Worm (Caenorhabditis elegans): Measurements from ENCODE around the gene B0457.2.

Gene B0457.2

DNA sequence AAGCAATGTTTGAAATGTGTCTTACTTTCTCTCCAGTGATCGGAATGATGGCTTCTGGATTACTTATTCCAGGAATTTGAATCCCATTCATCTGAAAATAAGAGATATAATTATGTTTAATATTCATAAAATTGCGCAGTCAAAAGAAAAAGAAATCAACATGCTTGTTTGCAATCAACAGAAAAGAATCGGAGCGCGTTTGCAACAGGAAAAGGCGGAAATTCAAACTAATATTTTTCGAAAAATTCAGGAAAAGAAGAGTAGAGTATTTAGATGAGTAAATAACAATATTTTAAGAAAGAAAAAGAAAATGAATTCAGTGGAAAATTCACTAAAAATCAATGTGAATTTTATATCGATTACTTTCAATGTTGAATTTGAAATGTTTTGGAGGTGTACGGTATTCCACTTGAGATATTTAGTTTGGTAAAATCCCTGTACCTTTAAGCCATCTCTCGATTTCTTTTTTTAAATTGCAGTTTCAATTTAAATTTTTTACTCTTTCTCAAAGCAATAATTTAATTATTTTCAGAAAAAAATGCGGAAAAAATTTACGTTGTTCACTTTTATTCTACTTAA is 14.1 kb upstream of the B0457.2 start, which contains the start of the genes set-17 and T21B10.4:
set-17 (minus strand) TSS at position 127 of the 579 bp plus-strand sequence.
T21B10.4 (plus strand) TSS at position 533 of the 579 bp plus-strand sequence.
- TF ChIP-seq ceh-13 (GFP tag; optimal IDR thresholded peaks at IDR 0.05) (no peak), F13C5.2 (tag; optimal IDR thresholded peaks at IDR 0.05) (no peak), tbx-11 (GFP tag; IDR thresholded peaks at IDR 0.05) (no peak)

DNA sequence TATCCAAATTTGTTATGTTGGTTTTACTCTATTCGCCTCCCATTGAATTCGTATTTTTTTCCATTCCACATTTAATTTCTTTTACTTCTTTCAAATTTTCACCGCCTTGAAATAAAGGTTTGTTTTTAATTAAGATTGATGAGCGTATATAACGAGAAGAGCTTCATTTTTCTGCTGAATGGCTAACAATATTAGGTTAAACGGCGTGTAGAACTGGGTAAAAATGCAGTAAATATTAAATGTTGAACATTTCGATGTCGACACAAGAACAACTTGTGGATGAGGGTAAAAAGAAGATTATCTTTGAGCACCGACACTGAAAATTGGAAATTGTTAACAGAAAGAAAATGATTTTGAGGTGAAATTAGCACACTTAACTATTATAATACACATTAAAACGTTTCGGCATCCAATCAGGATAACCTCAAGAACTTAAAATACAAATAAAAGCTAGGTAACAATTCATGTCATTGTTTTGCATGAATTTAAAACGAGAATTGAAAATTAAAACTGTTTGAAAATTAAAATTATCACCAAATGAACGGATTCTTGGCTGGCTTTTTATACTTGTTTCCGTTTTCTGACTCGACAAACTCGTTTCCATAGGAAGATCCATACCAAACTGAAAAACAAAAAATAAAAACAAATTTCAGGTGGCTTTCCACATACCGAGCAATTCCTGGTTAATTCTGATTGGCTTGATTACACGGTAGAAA is 12.7 kb upstream of the B0457.2 start:
- TF ChIP-seq tbx-37 (GFP tag; conservative IDR thresholded peaks at IDR 0.05) = no peak

DNA sequence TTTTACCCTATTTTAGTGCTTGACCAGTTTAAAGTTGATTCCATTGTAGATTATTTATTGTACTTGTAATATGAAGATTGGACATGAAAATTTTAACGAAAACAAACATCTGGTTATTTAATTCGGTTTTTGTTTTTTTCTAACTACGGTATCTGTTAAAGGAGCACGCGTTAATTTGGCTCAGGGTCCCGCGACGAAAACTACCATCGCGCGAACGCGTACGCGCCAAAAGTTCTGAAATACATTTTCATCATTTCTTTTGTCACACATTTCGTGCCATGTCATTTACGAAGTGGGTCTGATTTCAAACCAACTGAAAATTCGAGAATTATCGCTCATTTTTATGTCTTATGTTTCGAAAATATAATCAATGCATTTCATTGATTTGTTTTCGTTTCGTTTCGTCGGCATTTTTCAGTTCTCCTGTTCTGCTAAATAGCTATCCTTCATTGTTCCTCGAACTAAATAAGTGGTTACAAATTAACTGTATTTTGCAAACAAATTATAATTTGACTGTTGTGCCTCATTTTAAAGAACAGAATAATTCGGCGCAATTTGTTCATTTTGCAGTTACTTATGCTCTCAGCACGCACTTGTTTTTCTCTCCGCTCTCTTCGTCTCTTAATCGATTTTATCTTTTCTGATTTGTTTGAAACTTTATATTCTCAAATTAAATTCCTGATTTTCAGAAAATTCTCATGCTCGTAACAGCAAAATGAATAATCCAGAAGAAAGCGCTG is 7.5 kb upstream of the B0457.2 start, which contains the start of gene T21B10.3:
T21B10.3 (plus strand) TSS at position 690 of the 740 bp plus-strand sequence.
- TF ChIP-seq ets-7 (tag; optimal IDR thresholded peaks at IDR 0.05) = no peak
- no peak for TF ChIP-seq tbx-37 (GFP tag; conservative IDR thresholded peaks at IDR 0.05)
- TF ChIP-seq ama-1 (optimal IDR thresholded peaks at IDR 0.05) = no peak
- no peak for TF ChIP-seq scrt-1 (GFP tag; IDR thresholded peaks at IDR 0.05)
- TF ChIP-seq tbx-11 (GFP tag; IDR thresholded peaks at IDR 0.05) = no peak
- TF ChIP-seq pes-1 (GFP tag; IDR thresholded peaks at IDR 0.05) = no peak
- no peak for TF ChIP-seq ceh-36 (tag; optimal IDR thresholded peaks at IDR 0.05)
- TF ChIP-seq hmbx-1 (tag; optimal IDR thresholded peaks at IDR 0.05) = no peak
- TF ChIP-seq flt-1 (GFP tag; IDR thresholded peaks at IDR 0.05) = no peak

DNA sequence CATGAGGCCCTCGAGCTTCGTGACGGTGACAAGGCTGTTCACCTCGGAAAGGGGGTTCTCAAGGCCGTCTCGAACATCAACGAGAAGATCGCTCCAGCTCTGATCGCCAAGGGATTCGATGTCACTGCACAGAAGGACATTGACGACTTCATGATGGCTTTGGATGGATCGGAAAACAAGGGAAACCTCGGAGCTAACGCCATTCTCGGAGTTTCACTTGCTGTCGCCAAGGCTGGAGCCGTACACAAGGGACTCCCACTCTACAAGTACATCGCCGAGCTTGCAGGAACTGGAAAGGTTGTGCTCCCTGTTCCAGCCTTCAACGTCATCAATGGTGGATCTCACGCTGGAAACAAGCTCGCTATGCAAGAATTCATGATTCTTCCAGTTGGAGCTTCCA is 6.0 kb upstream of the B0457.2 start:
- no peak for TF ChIP-seq aly-1 (tag; optimal IDR thresholded peaks at IDR 0.05)
- no peak for TF ChIP-seq flt-1 (GFP tag; IDR thresholded peaks at IDR 0.05)
- TF ChIP-seq sea-1 (GFP tag; conservative IDR thresholded peaks at IDR 0.05) = no peak
- no peak for TF ChIP-seq tbx-11 (GFP tag; IDR thresholded peaks at IDR 0.05)
- no peak for TF ChIP-seq ceh-13 (GFP tag; optimal IDR thresholded peaks at IDR 0.05)
- no peak for TF ChIP-seq hmbx-1 (tag; optimal IDR thresholded peaks at IDR 0.05)
- TF ChIP-seq ceh-36 (tag; optimal IDR thresholded peaks at IDR 0.05) = no peak
- TF ChIP-seq B0310.2 (tag; optimal IDR thresholded peaks at IDR 0.05) = no peak
- TF ChIP-seq scrt-1 (GFP tag; IDR thresholded peaks at IDR 0.05) = no peak
- no peak for TF ChIP-seq tbx-37 (GFP tag; conservative IDR thresholded peaks at IDR 0.05)

DNA sequence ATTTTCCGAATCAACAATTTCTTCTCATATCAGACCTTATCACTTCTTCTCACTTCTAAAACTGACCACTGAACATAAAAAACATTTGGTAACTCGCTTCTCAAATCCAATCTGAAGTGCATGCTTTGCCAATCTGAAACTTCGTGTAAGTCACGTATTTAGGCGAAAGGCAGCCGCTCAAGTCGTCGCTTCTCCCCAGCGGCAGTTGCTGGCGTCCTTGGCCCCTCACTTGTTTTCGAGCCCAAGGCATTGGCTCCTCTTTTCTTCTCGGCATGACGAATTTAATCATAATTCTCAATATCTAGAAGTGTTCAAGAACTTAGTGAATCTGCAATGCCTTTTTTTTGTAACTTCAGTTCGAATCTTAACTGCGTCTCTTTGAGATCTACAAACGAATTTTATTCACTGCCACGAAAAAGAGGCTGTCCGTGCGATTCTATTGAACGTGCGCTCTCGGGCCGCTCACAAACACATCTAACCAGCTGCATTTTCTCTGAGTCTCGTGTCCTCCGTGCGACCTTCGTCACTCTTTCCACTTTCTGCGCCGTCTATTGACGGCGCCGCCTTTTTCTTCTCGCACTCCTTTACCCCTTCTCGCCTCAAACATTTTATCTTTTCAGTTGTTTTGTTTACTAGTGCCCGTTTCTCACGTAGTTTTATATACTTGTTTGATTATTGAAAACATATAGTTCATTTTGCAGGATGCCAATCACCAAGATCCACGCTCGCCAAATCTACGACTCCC is 5.2 kb upstream of the B0457.2 start:
- TF ChIP-seq scrt-1 (GFP tag; IDR thresholded peaks at IDR 0.05) (no peak), tra-4 (tag; optimal IDR thresholded peaks at IDR 0.05) (no peak), hmbx-1 (tag; optimal IDR thresholded peaks at IDR 0.05) (no peak), aly-1 (tag; optimal IDR thresholded peaks at IDR 0.05) (no peak), ama-1 (optimal IDR thresholded peaks at IDR 0.05) (no peak), tbx-11 (GFP tag; IDR thresholded peaks at IDR 0.05) (no peak), B0310.2 (tag; optimal IDR thresholded peaks at IDR 0.05) (no peak), ets-7 (tag; optimal IDR thresholded peaks at IDR 0.05) (no peak), F13C5.2 (tag; optimal IDR thresholded peaks at IDR 0.05) (no peak), ceh-36 (tag; optimal IDR thresholded peaks at IDR 0.05) (no peak), hnd-1 (tag; optimal IDR thresholded peaks at IDR 0.05) (no peak), sea-1 (GFP tag; conservative IDR thresholded peaks at IDR 0.05) (no peak), flt-1 (GFP tag; IDR thresholded peaks at IDR 0.05) (no peak), hmg-4 (GFP tag; optimal IDR thresholded peaks at IDR 0.05) (no peak)

DNA sequence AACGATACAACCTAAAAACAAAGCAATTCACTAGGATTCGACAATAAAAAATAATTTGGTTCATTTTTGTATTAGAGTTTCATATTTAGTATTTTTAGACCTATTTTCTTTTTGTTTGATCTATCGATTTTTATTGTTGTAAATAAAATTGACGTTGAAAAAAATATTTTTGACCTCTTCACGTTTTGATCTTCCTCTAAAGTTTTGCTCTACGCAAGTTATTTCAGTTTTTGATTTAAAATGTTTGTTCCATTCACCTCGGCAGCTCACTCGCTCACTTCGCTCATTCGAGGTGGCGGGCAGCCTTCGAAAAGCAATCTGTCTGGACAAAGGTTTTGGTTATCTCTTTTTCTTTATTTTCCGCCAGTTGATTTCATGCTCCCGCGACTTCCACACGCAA is 4.4 kb upstream of the B0457.2 start, which contains the start of gene enol-1:
enol-1 (plus strand) TSS at position 235 of the 400 bp plus-strand sequence.
- TF ChIP-seq tra-4 (tag; optimal IDR thresholded peaks at IDR 0.05) (no peak), flt-1 (GFP tag; IDR thresholded peaks at IDR 0.05) (no peak)

DNA sequence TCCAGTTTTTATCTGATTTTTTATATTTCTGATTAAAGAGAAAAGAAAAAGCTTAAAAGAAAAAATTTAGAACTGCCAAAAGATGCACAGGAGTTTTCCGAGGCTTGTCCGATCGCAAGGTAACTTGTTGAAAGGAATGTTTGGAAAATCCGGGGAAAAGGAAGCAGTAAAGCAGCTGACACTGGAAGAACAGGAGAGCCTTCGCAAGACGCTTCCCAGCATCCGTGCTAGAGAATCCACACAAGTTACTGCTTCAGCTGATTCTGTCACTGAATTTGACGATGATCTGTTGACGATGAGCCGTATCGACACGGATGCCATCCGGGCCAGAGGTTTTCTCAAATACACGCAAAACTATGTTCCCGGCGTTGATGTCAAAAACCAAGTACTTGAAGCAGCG is 3.4 kb upstream of the B0457.2 start, which contains the start of gene mrpl-50:
mrpl-50 (plus strand) TSS at position 71 of the 400 bp plus-strand sequence.
- TF ChIP-seq tra-4 (tag; optimal IDR thresholded peaks at IDR 0.05) (peak; percentile 22), ets-7 (tag; optimal IDR thresholded peaks at IDR 0.05) (no peak), hnd-1 (tag; optimal IDR thresholded peaks at IDR 0.05) (no peak), flt-1 (GFP tag; IDR thresholded peaks at IDR 0.05) (no peak)

DNA sequence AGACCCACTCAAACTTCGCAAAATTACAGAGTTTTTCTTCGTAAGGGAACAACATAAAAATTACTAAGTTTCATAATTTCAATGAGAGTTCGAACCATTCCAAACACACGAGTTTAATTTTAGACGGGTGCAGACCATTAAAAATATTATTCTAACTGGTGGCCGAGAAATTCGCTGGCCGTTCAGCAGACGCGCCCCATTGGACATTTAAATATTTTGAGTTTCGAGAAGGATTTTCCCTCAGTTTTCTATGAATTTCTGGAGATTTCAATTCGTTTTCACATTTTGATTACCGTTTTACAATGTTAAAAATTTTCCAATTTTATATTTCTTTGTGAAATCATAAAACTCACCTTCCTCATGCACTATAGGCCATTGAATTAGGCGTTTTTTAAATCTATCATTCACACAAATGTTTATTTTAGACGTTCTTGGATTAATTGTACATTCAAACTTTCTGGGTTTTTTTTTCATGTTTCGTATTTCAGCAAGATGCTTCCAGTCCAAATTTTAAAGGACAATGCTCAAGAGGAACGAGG is 971 bp upstream of the B0457.2 start, which contains the start of gene cct-2:
cct-2 (plus strand) TSS at position 489 of the 539 bp plus-strand sequence.
- TF ChIP-seq hmg-4 (GFP tag; optimal IDR thresholded peaks at IDR 0.05) (no peak), ets-7 (tag; optimal IDR thresholded peaks at IDR 0.05) (peak; percentile 25), F13C5.2 (tag; optimal IDR thresholded peaks at IDR 0.05) (no peak), scrt-1 (GFP tag; IDR thresholded peaks at IDR 0.05) (no peak), pes-1 (GFP tag; IDR thresholded peaks at IDR 0.05) (no peak), flt-1 (GFP tag; IDR thresholded peaks at IDR 0.05) (peak; percentile 52; the same call in 1 of the 2 replicates), ama-1 (optimal IDR thresholded peaks at IDR 0.05) (no peak)

Measured in whole organism, early embryonic.